Worm (Caenorhabditis elegans) whole organism, L3 larva: ENCODE measurements around the gene dnj-1.

Experiments used
- R02D3.7 ChIP-seq: fragments of 150-350 bp; optimal IDR thresholded peaks from 2 replicates; lab custom pipeline; 2014; ENCODE audit warnings: missing biosample characterization, missing genetic modification characterization
- aly-2 ChIP-seq: fragments of 150-350 bp; optimal IDR thresholded peaks from 2 replicates; lab custom pipeline; 2014; ENCODE audit warnings: missing biosample characterization, missing genetic modification characterization
- ceh-16 ChIP-seq: sonication (generic microtip); optimal IDR thresholded peaks from 2 replicates; lab custom pipeline; 2017; ENCODE audit warnings: missing biosample characterization, missing genetic modification characterization
- ceh-28 ChIP-seq: fragments of 150-350 bp; optimal IDR thresholded peaks from 2 replicates; lab custom pipeline; 2014; ENCODE audit warnings: missing biosample characterization, missing genetic modification reagents, missing genetic modification characterization
- ceh-82 ChIP-seq: fragments of 150-350 bp; optimal IDR thresholded peaks from 2 replicates; lab custom pipeline; 2014; ENCODE audit warnings: missing biosample characterization, missing genetic modification characterization
- daf-12 ChIP-seq: fragments of 150-350 bp; optimal IDR thresholded peaks from 2 replicates; lab custom pipeline; 2014; ENCODE audit warnings: missing biosample characterization, missing genetic modification reagents, missing genetic modification characterization
- egl-27 ChIP-seq: sonication (generic microtip); optimal IDR thresholded peaks from 4 replicates; lab custom pipeline; 2017; ENCODE audit warnings: missing biosample characterization, missing genetic modification reagents, missing genetic modification characterization
- egl-5 ChIP-seq: fragments of 150-350 bp; optimal IDR thresholded peaks from 2 replicates; lab custom pipeline; 2017; ENCODE audit warnings: missing biosample characterization, missing genetic modification reagents, missing genetic modification characterization, inconsistent platforms
- elt-1 ChIP-seq: fragments of 150-350 bp; optimal IDR thresholded peaks from 2 replicates; lab custom pipeline; 2014; ENCODE audit warnings: missing biosample characterization, missing genetic modification characterization
- elt-2 ChIP-seq: sonication (generic microtip); optimal IDR thresholded peaks from 2 replicates; lab custom pipeline; 2016; ENCODE audit warnings: missing genetic modification reagents, mild to moderate bottlenecking, missing genetic modification characterization, missing compliant biosample characterization
- elt-3 ChIP-seq, 3 experiments: fragments of 150-350 bp in 1 of 3; sonication (generic microtip) in 2 of 3; optimal IDR thresholded peaks; 2 replicates in 2 of 3; 4 replicates in 1 of 3; lab custom pipeline; 2014 to 2017; ENCODE audit warnings: missing biosample characterization in 3 of 3, missing genetic modification characterization in 3 of 3
- eor-1 ChIP-seq, 2 experiments: fragments of 150-350 bp; optimal IDR thresholded peaks; 2 replicates each; lab custom pipeline; 2014 to 2018; ENCODE audit warnings: missing biosample characterization in 2 of 2, missing genetic modification characterization in 2 of 2
- fkh-10 ChIP-seq: sonication (generic microtip); optimal IDR thresholded peaks from 2 replicates; lab custom pipeline; 2017; ENCODE audit warnings: missing biosample characterization, missing genetic modification reagents, missing genetic modification characterization
- fkh-2 ChIP-seq: fragments of 150-350 bp; optimal IDR thresholded peaks from 2 replicates; lab custom pipeline; 2014; ENCODE audit warnings: missing biosample characterization, missing genetic modification reagents, missing genetic modification characterization
- jun-1 ChIP-seq: fragments of 150-350 bp; optimal IDR thresholded peaks from 2 replicates; lab custom pipeline; 2014; ENCODE audit warnings: missing biosample characterization, missing genetic modification reagents, missing genetic modification characterization
- lin-15B ChIP-seq: fragments of 150-350 bp; optimal IDR thresholded peaks from 2 replicates; lab custom pipeline; 2014; ENCODE audit warnings: missing biosample characterization, missing genetic modification characterization
- lsy-12 ChIP-seq: sonication (generic microtip); optimal IDR thresholded peaks from 2 replicates; lab custom pipeline; 2016; ENCODE audit warnings: mild to moderate bottlenecking, missing genetic modification characterization, missing compliant biosample characterization
- mdl-1 ChIP-seq: fragments of 150-350 bp; optimal IDR thresholded peaks from 2 replicates; lab custom pipeline; 2014; ENCODE audit warnings: missing biosample characterization, missing genetic modification characterization
- nfya-1 ChIP-seq: sonication (generic microtip); optimal IDR thresholded peaks from 2 replicates; lab custom pipeline; 2017; ENCODE audit warnings: missing genetic modification characterization, mild to moderate bottlenecking, missing compliant biosample characterization, antibody characterized with exemption, moderate library complexity; ENCODE audit not compliant: insufficient read depth
- nhr-12 ChIP-seq: fragments of 150-350 bp; optimal IDR thresholded peaks from 2 replicates; lab custom pipeline; 2014; ENCODE audit warnings: missing biosample characterization, missing genetic modification characterization
- nhr-23 ChIP-seq: fragments of 150-350 bp; optimal IDR thresholded peaks from 2 replicates; lab custom pipeline; 2014; ENCODE audit warnings: missing biosample characterization, missing genetic modification reagents, missing genetic modification characterization
- nhr-237 ChIP-seq: fragments of 150-350 bp; optimal IDR thresholded peaks from 2 replicates; lab custom pipeline; 2014; ENCODE audit warnings: missing biosample characterization, missing genetic modification characterization
- nhr-43 ChIP-seq: sonication (generic microtip); optimal IDR thresholded peaks from 2 replicates; lab custom pipeline; 2016; ENCODE audit warnings: mild to moderate bottlenecking, missing genetic modification characterization, missing compliant biosample characterization; ENCODE audit not compliant: poor library complexity, severe bottlenecking
- nhr-76 ChIP-seq: fragments of 150-350 bp; sonication (generic microtip); optimal IDR thresholded peaks from 5 replicates; lab custom pipeline; 2014; ENCODE audit warnings: missing biosample characterization, missing genetic modification characterization
- nhr-77 ChIP-seq: fragments of 150-350 bp; optimal IDR thresholded peaks from 2 replicates; lab custom pipeline; 2014; ENCODE audit warnings: missing biosample characterization, missing genetic modification characterization
- pha-4 ChIP-seq: fragments of 150-350 bp; optimal IDR thresholded peaks from 2 replicates; lab custom pipeline; 2014; ENCODE audit warnings: missing biosample characterization, missing genetic modification reagents, missing genetic modification characterization
- pqm-1 ChIP-seq: fragments of 150-350 bp; optimal IDR thresholded peaks from 2 replicates; lab custom pipeline; 2017; ENCODE audit warnings: missing biosample characterization, missing genetic modification characterization, inconsistent platforms
- skn-1 ChIP-seq: fragments of 150-350 bp; optimal IDR thresholded peaks from 2 replicates; lab custom pipeline; 2014; ENCODE audit warnings: missing biosample characterization, missing genetic modification characterization
- tbx-2 ChIP-seq: sonication (generic microtip); optimal IDR thresholded peaks from 2 replicates; lab custom pipeline; 2016; ENCODE audit warnings: mild to moderate bottlenecking, missing genetic modification characterization, missing compliant biosample characterization
- unc-39 ChIP-seq: sonication (generic microtip); optimal IDR thresholded peaks from 4 replicates; lab custom pipeline; 2017; ENCODE audit warnings: missing biosample characterization, missing genetic modification characterization
- unc-62 ChIP-seq: fragments of 150-350 bp; sonication (generic microtip); optimal IDR thresholded peaks from 4 replicates; lab custom pipeline; 2014; ENCODE audit warnings: missing biosample characterization, missing genetic modification reagents, missing genetic modification characterization
- ztf-4 ChIP-seq: fragments of 150-350 bp; optimal IDR thresholded peaks from 2 replicates; lab custom pipeline; 2014; ENCODE audit warnings: missing biosample characterization, missing genetic modification characterization

Gene dnj-1

ce11 chrIV:11285239-11285638 is 13.6 kb upstream of the dnj-1 start:
- TF ChIP-seq lin-15B (tag; lab: Kevin White, UChicago) (no peak), fkh-10 (no peak), nfya-1 (no peak), pha-4 (tag; lab: Kevin White, UChicago) (peak; percentile 12), elt-2 (tag; lab: Kevin White, UChicago) (peak; percentile 4), tbx-2 (tag; lab: Kevin White, UChicago) (no peak), ceh-16 (tag; lab: Kevin White, UChicago) (no peak)

ce11 chrIV:11286112-11286511 is 12.7 kb upstream of the dnj-1 start:
- peak; percentile 31 for TF ChIP-seq elt-2 (tag; lab: Kevin White, UChicago)
- peak; percentile 71 for TF ChIP-seq pqm-1 (tag; lab: Kevin White, UChicago)
- no peak for TF ChIP-seq eor-1 (tag; optimal IDR thresholded peaks at IDR 0.05; lab: Kevin White, UChicago)
- TF ChIP-seq pha-4 (tag; lab: Kevin White, UChicago) = peak; percentile 46

ce11 chrIV:11287511-11287910 is 11.3 kb upstream of the dnj-1 start, which contains the start of gene F54D1.6:
Gene F54D1.6 (plus strand): TSS chrIV:11287811.
- TF ChIP-seq pha-4 (tag; lab: Kevin White, UChicago) (peak; percentile 44), R02D3.7 (tag; lab: Kevin White, UChicago) (no peak), unc-62 (GFP tag; lab: Kevin White, UChicago) (no peak)

ce11 chrIV:11288965-11289364 is 9.9 kb upstream of the dnj-1 start:
- TF ChIP-seq nhr-23 (tag; lab: Kevin White, UChicago) = no peak
- no peak for TF ChIP-seq nhr-76 (tag; lab: Kevin White, UChicago)
- no peak for TF ChIP-seq skn-1 (tag; lab: Kevin White, UChicago)
- TF ChIP-seq pqm-1 (tag; lab: Kevin White, UChicago) = peak; percentile 90
- TF ChIP-seq elt-2 (tag; lab: Kevin White, UChicago) = peak; percentile 97
- no peak for TF ChIP-seq nhr-43
- no peak for TF ChIP-seq ceh-16 (tag; lab: Kevin White, UChicago)
- TF ChIP-seq nhr-12 (tag; lab: Kevin White, UChicago) = no peak
- TF ChIP-seq pha-4 (tag; lab: Kevin White, UChicago) = peak; percentile 53
- TF ChIP-seq, all 47 proteins: peak for 3

ce11 chrIV:11296787-11297186 is 2.0 kb upstream of the dnj-1 start, which contains the start of gene mttu-1:
Gene mttu-1 (minus strand): TSS chrIV:11296887.
- TF ChIP-seq unc-39 (tag; lab: Kevin White, UChicago) (no peak), fkh-2 (tag; lab: Kevin White, UChicago) (no peak), ztf-4 (tag; lab: Kevin White, UChicago) (no peak), nhr-23 (tag; lab: Kevin White, UChicago) (no peak), R02D3.7 (tag; lab: Kevin White, UChicago) (no peak)

- no peak for TF ChIP-seq nhr-77 (tag; lab: Kevin White, UChicago)
- TF ChIP-seq ztf-4 (tag; lab: Kevin White, UChicago) = no peak
- no peak for TF ChIP-seq egl-5 (tag; lab: Kevin White, UChicago)
- TF ChIP-seq unc-39 (tag; lab: Kevin White, UChicago) = no peak
- TF ChIP-seq fkh-10 = no peak
- TF ChIP-seq ceh-82 (tag; lab: Kevin White, UChicago) = no peak
- TF ChIP-seq jun-1 (tag; lab: Kevin White, UChicago) = no peak
These were observed 6.1 kb downstream of the dnj-1 start for ce11 chrIV:11304970-11305369.

ce11 chrIV:11306548-11306947 is 7.7 kb downstream of the dnj-1 start, which contains the start of gene B0035.13:
Gene B0035.13 (minus strand): TSS chrIV:11306720.
- no peak for TF ChIP-seq nhr-77 (tag; lab: Kevin White, UChicago)
- TF ChIP-seq elt-2 (tag; lab: Kevin White, UChicago) = peak; percentile 61

ce11 chrIV:11307770-11308169 is 8.9 kb downstream of the dnj-1 start:
- TF ChIP-seq nhr-77 (tag; lab: Kevin White, UChicago) (no peak), eor-1 (tag; optimal IDR thresholded peaks at IDR 0.05; lab: Kevin White, UChicago) (no peak), egl-27 (tag; lab: Kevin White, UChicago) (no peak), elt-3 (tag; optimal IDR thresholded peaks at IDR 0.05; lab: Kevin White, UChicago) (no peak), daf-12 (no peak), ceh-28 (tag; lab: Kevin White, UChicago) (no peak), nfya-1 (no peak), nhr-12 (tag; lab: Kevin White, UChicago) (no peak), lsy-12 (tag; lab: Kevin White, UChicago) (peak; percentile 42), unc-39 (tag; lab: Kevin White, UChicago) (no peak), nhr-43 (no peak), ceh-82 (tag; lab: Kevin White, UChicago) (no peak), pha-4 (tag; lab: Kevin White, UChicago) (peak; percentile 16), aly-2 (tag; lab: Kevin White, UChicago) (no peak), nhr-237 (no peak), elt-1 (no peak), nhr-23 (tag; lab: Kevin White, UChicago) (no peak), mdl-1 (tag; lab: Kevin White, UChicago) (no peak)
